Fruit fly (Drosophila melanogaster): Measurements from ENCODE around the gene CG11369.

The CG11369 gene

DNA sequence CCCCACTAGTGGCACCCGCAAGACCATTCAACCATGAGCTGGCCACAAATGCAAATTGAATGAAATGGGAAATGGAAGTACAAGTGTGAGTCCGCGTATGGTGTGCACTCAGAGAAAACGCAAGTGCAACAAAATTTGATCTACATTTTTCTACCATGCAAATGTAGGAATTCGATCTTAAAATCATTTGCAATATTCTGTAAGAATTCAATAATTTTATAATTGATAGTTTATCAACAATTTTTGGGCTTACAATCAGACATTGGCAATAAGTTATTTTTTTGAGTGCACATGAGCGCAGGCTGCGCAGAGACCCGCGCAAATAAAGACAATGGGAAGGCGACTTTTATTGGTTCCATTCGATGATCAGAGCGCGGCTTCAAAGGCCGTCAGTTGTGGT is 2.9 kb upstream of the CG11369 start (continued):
- TF ChIP-seq chm (GFP tag; IDR thresholded peaks at IDR 0.05): 0 out of 2 replicates have a peak, but pooled peaks have one; percentile 43
- no peak for TF ChIP-seq h (optimal IDR thresholded peaks at IDR 0.05)
- TF ChIP-seq TFAM (GFP tag; optimal IDR thresholded peaks at IDR 0.05): no peak
- TF ChIP-seq CG10274 (GFP tag; optimal IDR thresholded peaks at IDR 0.05): no peak
- TF ChIP-seq CG10565 (GFP tag; optimal IDR thresholded peaks at IDR 0.05): no peak
- TF ChIP-seq sqz (GFP tag; optimal IDR thresholded peaks at IDR 0.05): no peak
- no peak for TF ChIP-seq CG7786 (GFP tag; optimal IDR thresholded peaks at IDR 0.05)
- TF ChIP-seq unc-4 (GFP tag; IDR thresholded peaks at IDR 0.05; ENCODE audit: partially characterized antibody): no peak
- no peak for TF ChIP-seq gsb (GFP tag; IDR thresholded peaks at IDR 0.05)
- TF ChIP-seq ems (GFP tag; optimal IDR thresholded peaks at IDR 0.05): no peak
- TF ChIP-seq pfk (GFP tag; optimal IDR thresholded peaks at IDR 0.05): no peak
- no peak for TF ChIP-seq Trl (optimal IDR thresholded peaks at IDR 0.05)
- peak; percentile 35 for TF ChIP-seq Trl (GFP tag; optimal IDR thresholded peaks at IDR 0.05)
- peak; percentile 46 for TF ChIP-seq CG15601 (tag; optimal IDR thresholded peaks at IDR 0.05)
- no peak for TF ChIP-seq HmgD (GFP tag; optimal IDR thresholded peaks at IDR 0.05)
- no peak for TF ChIP-seq CG3726 (GFP tag; IDR thresholded peaks at IDR 0.05)
- TF ChIP-seq Vsx1 (GFP tag; optimal IDR thresholded peaks at IDR 0.05): no peak
- no peak for TF ChIP-seq Elba2 (GFP tag; optimal IDR thresholded peaks at IDR 0.05)
- no peak for TF ChIP-seq nerfin-2 (GFP tag; IDR thresholded peaks at IDR 0.05; ENCODE audit: partially characterized antibody)
- no peak for TF ChIP-seq Ravus (GFP tag; IDR thresholded peaks at IDR 0.05)
- no peak for TF ChIP-seq CG2199 (GFP tag; IDR thresholded peaks at IDR 0.05)
- TF ChIP-seq E2f2 (GFP tag; IDR thresholded peaks at IDR 0.05): peak; percentile 23; the same call in 1 of the 2 replicates
- TF ChIP-seq Oli (tag; optimal IDR thresholded peaks at IDR 0.05): peak; percentile 54
- no peak for TF ChIP-seq CG33213 (GFP tag; optimal IDR thresholded peaks at IDR 0.05)
- TF ChIP-seq gem (tag; optimal IDR thresholded peaks at IDR 0.05): peak; percentile 66
- no peak for TF ChIP-seq CG12236 (GFP tag; optimal IDR thresholded peaks at IDR 0.05)
- TF ChIP-seq CG11247 (GFP tag; IDR thresholded peaks at IDR 0.05): no peak
- no peak for TF ChIP-seq CG9215 (GFP tag; IDR thresholded peaks at IDR 0.05)
- TF ChIP-seq CG6813 (GFP tag; optimal IDR thresholded peaks at IDR 0.05): no peak
- TF ChIP-seq MTF-1 (GFP tag; optimal IDR thresholded peaks at IDR 0.05; ENCODE audit: borderline replicate concordance): no peak
- TF ChIP-seq so (GFP tag; IDR thresholded peaks at IDR 0.05): no peak
- no peak for TF ChIP-seq CG17802 (tag; optimal IDR thresholded peaks at IDR 0.05)
- peak in 1 of 2 experiments; percentile 45 for TF ChIP-seq chif (GFP tag; optimal IDR thresholded peaks at IDR 0.05)
- TF ChIP-seq CG7928 (GFP tag; optimal IDR thresholded peaks at IDR 0.05): no peak
- no peak for TF ChIP-seq CG15073 (GFP tag; optimal IDR thresholded peaks at IDR 0.05)
- no peak for TF ChIP-seq cas (GFP tag; IDR thresholded peaks at IDR 0.05)
- TF ChIP-seq Hmx (GFP tag; optimal IDR thresholded peaks at IDR 0.05): no peak
- TF ChIP-seq Camta (GFP tag; optimal IDR thresholded peaks at IDR 0.05): peak; percentile 18
- TF ChIP-seq CG34224 (GFP tag; IDR thresholded peaks at IDR 0.05; ENCODE audit: partially characterized antibody): no peak
- TF ChIP-seq HLHmδ (GFP tag; optimal IDR thresholded peaks at IDR 0.05): no peak
- TF ChIP-seq z (GFP tag; IDR thresholded peaks at IDR 0.05): no peak
- no peak for TF ChIP-seq dimm (GFP tag; IDR thresholded peaks at IDR 0.05)
- TF ChIP-seq zfh1 (GFP tag; IDR thresholded peaks at IDR 0.05): 0 out of 3 replicates have a peak, but pooled peaks have one; percentile 25
- no peak for TF ChIP-seq cg (GFP tag; optimal IDR thresholded peaks at IDR 0.05)
- TF ChIP-seq CG10462 (GFP tag; optimal IDR thresholded peaks at IDR 0.05): no peak
- no peak for TF ChIP-seq fru (optimal IDR thresholded peaks at IDR 0.05)
- TF ChIP-seq CG10979 (tag; optimal IDR thresholded peaks at IDR 0.05): peak; percentile 71
- TF ChIP-seq crp (GFP tag; optimal IDR thresholded peaks at IDR 0.05): no peak
- no peak for TF ChIP-seq fd3F (GFP tag; optimal IDR thresholded peaks at IDR 0.05)
- TF ChIP-seq Dll (GFP tag; IDR thresholded peaks at IDR 0.05; ENCODE audit: partially characterized antibody): no peak
- TF ChIP-seq tap (tag; optimal IDR thresholded peaks at IDR 0.05): peak; percentile 20
- 0 out of 3 replicates have a peak, but pooled peaks have one; percentile 28 for TF ChIP-seq gce (GFP tag; IDR thresholded peaks at IDR 0.05)
